Worm (Caenorhabditis elegans): ENCODE results near the gene ekl-6.
A peak's percentile ranks its signal among the peaks of the same experiment; 100 is the strongest.

Gene ekl-6

DNA sequence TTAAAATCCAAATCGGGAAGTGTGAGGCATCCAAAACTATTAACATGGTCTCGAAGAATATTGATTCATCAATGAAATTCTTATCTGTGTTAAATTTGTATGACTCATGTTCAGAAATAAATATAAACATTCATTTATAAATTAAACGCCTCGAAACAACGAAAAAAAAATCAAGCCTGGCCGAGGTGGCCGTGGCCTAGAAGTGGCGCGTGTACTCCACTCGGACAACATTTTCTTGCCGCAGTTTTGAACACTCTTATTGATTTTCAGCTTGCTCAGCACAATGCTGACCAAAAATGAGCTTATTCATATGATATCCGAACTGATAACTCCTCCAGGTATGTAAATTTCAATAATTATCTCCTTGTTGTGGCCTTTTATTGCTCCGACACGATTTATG lies at the start of gene ekl-6:
ekl-6 (plus strand) TSS at position 265 of the 400 bp plus-strand sequence.
- no peak for TF ChIP-seq zfp-3 (GFP tag; conservative IDR thresholded peaks at IDR 0.05)
- TF ChIP-seq nhr-10 (tag; optimal IDR thresholded peaks at IDR 0.05), result no peak
- peak; percentile 28 for TF ChIP-seq rbr-2 (tag; optimal IDR thresholded peaks at IDR 0.05)
- no peak for TF ChIP-seq daf-8 (GFP tag; IDR thresholded peaks at IDR 0.05)
- no peak for TF ChIP-seq nhr-41 (GFP tag; IDR thresholded peaks at IDR 0.05)
- TF ChIP-seq ceh-44 (GFP tag; IDR thresholded peaks at IDR 0.05), result peak; percentile 24; the same call in 1 of the 2 replicates
- TF ChIP-seq mes-2 (tag; optimal IDR thresholded peaks at IDR 0.05; ENCODE audit: poor library complexity, severe bottlenecking), result peak; percentile 98
- peak; percentile 74 for TF ChIP-seq unc-130 (GFP tag; optimal IDR thresholded peaks at IDR 0.05)
- TF ChIP-seq dpl-1 (GFP tag; optimal IDR thresholded peaks at IDR 0.05), result peak; percentile 68
- no peak for TF ChIP-seq nhr-102 (tag; optimal IDR thresholded peaks at IDR 0.05)
- TF ChIP-seq nhr-6 (tag; optimal IDR thresholded peaks at IDR 0.05), result no peak
- peak; percentile 45; the same call in 1 of the 2 replicates for TF ChIP-seq dmd-9 (GFP tag; IDR thresholded peaks at IDR 0.05)
- TF ChIP-seq Y75B8A.6 (GFP tag; IDR thresholded peaks at IDR 0.05), result no peak
- no peak for TF ChIP-seq F49E8.2 (tag; optimal IDR thresholded peaks at IDR 0.05; ENCODE audit: borderline replicate concordance)
- TF ChIP-seq tra-1 (GFP tag; IDR thresholded peaks at IDR 0.05), result 0 out of 2 replicates have a peak, but pooled peaks have one; percentile 5
- no peak for TF ChIP-seq F37D6.2 (tag; optimal IDR thresholded peaks at IDR 0.05)
- no peak for TF ChIP-seq pha-4 (GFP tag; IDR thresholded peaks at IDR 0.05)
- no peak for TF ChIP-seq pha-4 (tag; optimal IDR thresholded peaks at IDR 0.05)
- no peak for TF ChIP-seq ctbp-1 (GFP tag; IDR thresholded peaks at IDR 0.05)
- no peak for TF ChIP-seq ztf-11 (tag; optimal IDR thresholded peaks at IDR 0.05)
- TF ChIP-seq aly-2 (tag; optimal IDR thresholded peaks at IDR 0.05), result no peak
- TF ChIP-seq F44E2.7 (GFP tag; IDR thresholded peaks at IDR 0.05), result no peak
- peak; percentile 70 for TF ChIP-seq ZK337.2 (GFP tag; IDR thresholded peaks at IDR 0.05)

DNA sequence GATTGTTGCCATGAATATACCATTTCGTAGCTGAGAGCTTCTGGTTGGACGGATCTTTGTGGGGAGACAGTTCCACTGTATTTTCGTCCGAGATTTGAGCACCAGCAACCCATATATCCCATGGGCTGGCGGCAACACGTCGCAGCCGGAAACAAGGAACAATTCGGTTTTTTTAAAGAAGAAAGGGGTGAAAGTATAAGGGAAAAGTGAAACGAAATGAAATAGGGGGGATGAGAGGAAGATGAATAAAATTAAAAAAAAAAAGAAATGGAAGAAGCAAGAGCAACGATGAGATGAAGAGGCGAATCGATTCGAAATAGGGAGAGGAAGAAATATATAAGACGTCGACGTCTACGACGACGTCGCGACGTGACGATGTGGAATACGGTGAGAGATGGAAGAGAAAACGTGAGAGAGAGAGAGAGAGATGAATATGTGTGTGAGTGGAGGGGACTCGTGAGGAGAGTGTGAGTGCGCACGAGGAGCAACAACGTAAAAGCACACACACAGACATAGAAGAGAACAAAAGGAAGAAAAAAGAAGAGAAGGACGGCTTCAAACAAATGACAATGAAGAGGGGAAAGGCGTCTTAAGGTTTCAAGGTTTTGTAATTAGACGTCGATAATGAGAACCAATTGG lies 47.7 kb upstream of the ekl-6 start, which contains the start of gene rgs-1:
rgs-1 (minus strand) TSS at position 146 of the 639 bp plus-strand sequence.
- TF ChIP-seq hmg-1.1 (GFP tag; IDR thresholded peaks at IDR 0.05) (peak; percentile 64), madf-9 (GFP tag; conservative IDR thresholded peaks at IDR 0.05) (no peak), unc-62 (GFP tag; optimal IDR thresholded peaks at IDR 0.05 in 1 of 2) (peak in 1 of 2 experiments; percentile 95), unc-62 (tag; optimal IDR thresholded peaks at IDR 0.05) (no peak), mdl-1 (tag; optimal IDR thresholded peaks at IDR 0.05) (peak in 1 of 2 experiments; percentile 85), hlh-30 (tag; optimal IDR thresholded peaks at IDR 0.05; ENCODE audit: insufficient read depth) (peak; percentile 89), rbr-2 (tag; optimal IDR thresholded peaks at IDR 0.05) (peak; percentile 56), fkh-10 (GFP tag; optimal IDR thresholded peaks at IDR 0.05) (peak; percentile 37), mdt-29 (GFP tag; IDR thresholded peaks at IDR 0.05) (no peak), aha-1 (tag) (peak; percentile 32), lsy-2 (tag; optimal IDR thresholded peaks at IDR 0.05) (peak; percentile 45 to 53)

DNA sequence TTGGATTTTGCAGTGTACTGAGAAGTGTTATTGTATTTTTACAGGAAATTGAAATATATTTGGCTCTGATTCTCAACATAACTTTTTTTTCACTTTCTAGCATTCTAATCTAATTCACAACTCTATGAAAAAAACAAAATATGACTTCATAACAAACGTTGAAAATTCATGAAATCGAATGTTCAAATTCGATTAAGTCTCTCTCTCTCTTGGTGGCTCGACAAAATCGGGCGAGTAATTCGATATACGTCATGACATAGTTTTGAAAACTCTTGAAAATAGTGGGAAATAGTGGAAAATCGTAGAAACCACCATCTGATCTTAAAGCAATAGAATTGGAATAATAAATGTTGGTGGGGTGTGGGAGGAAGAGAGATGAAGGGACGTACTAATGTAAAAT lies 46.2 kb upstream of the ekl-6 start:
- TF ChIP-seq ceh-62 (tag; optimal IDR thresholded peaks at IDR 0.05), result no peak
- TF ChIP-seq ztf-7 (tag; optimal IDR thresholded peaks at IDR 0.05), result no peak
- TF ChIP-seq ZK546.5 (tag; optimal IDR thresholded peaks at IDR 0.05), result no peak
- TF ChIP-seq ceh-44 (GFP tag; IDR thresholded peaks at IDR 0.05), result no peak
- TF ChIP-seq lin-29 (GFP tag; IDR thresholded peaks at IDR 0.05), result no peak
- TF ChIP-seq hlh-11 (tag; optimal IDR thresholded peaks at IDR 0.05), result no peak

All from whole organism, L4 larva.